Worm (Caenorhabditis elegans): ENCODE data around the gene hyl-2.

ce11 chrX:4715107-4715506, 15.8 kb upstream of the hyl-2 start, which contains the start of gene rpl-25.1:
- TF ChIP-seq nhr-10 (tag; optimal IDR thresholded peaks at IDR 0.05), result no peak
- TF ChIP-seq nhr-48 (tag; optimal IDR thresholded peaks at IDR 0.05), result no peak
- TF ChIP-seq D1046.2 (GFP tag; IDR thresholded peaks at IDR 0.05), result no peak
- no peak for TF ChIP-seq nhr-25 (tag; optimal IDR thresholded peaks at IDR 0.05; ENCODE audit: borderline replicate concordance, insufficient read depth)
- peak; percentile 19 for TF ChIP-seq ama-1 (optimal IDR thresholded peaks at IDR 0.05)
- TF ChIP-seq skn-1 (tag; optimal IDR thresholded peaks at IDR 0.05), result no peak
- TF ChIP-seq F26F4.8 (GFP tag; conservative IDR thresholded peaks at IDR 0.05), result no peak
- no peak for TF ChIP-seq aly-2 (tag; optimal IDR thresholded peaks at IDR 0.05)
- TF ChIP-seq fkh-10 (GFP tag; optimal IDR thresholded peaks at IDR 0.05), result no peak
- no peak for TF ChIP-seq mxl-3 (GFP tag; optimal IDR thresholded peaks at IDR 0.05)
- no peak for TF ChIP-seq mep-1 (tag; optimal IDR thresholded peaks at IDR 0.05)

All from whole organism, L4 larva.